Worm (Caenorhabditis elegans) whole organism, L1 larva: ENCODE data around the gene Y62E10A.19.

Source experiments
- C04F5.9 ChIP-seq: sonication (generic microtip); optimal IDR thresholded peaks from 2 replicates; lab custom pipeline; 2016; ENCODE audit warnings: missing genetic modification characterization, missing compliant biosample characterization
- C34B4.2 ChIP-seq: sonication (generic microtip); optimal IDR thresholded peaks from 2 replicates; lab custom pipeline; 2017; ENCODE audit warnings: mild to moderate bottlenecking, missing genetic modification characterization, missing compliant biosample characterization
- blmp-1 ChIP-seq: fragments of 150-350 bp; optimal IDR thresholded peaks from 2 replicates; lab custom pipeline; 2014; ENCODE audit warnings: missing biosample characterization, missing genetic modification characterization
- ceh-8 ChIP-seq: fragments of 200-800 bp; sonication (Bioruptor generic); optimal IDR thresholded peaks from 2 replicates; lab custom pipeline; 2018; ENCODE audit warnings: mild to moderate bottlenecking, missing genetic modification characterization, moderate library complexity, missing compliant biosample characterization
- ceh-82 ChIP-seq, 3 experiments: fragments of 150-350 bp in 1 of 3; sonication (generic microtip) in 2 of 3; optimal IDR thresholded peaks; 2 replicates each; lab custom pipeline; 2014 to 2017; ENCODE audit warnings: missing biosample characterization in 3 of 3, missing genetic modification characterization in 3 of 3
- dpl-1 ChIP-seq, 3 experiments: fragments of 150-350 bp in 2 of 3; sonication (generic microtip) in 1 of 3; optimal IDR thresholded peaks; 2 replicates each; lab custom pipeline; 2014 to 2017; ENCODE audit warnings: missing biosample characterization in 3 of 3, missing genetic modification characterization in 3 of 3, missing genetic modification reagents in 3 of 3
- dsc-1 ChIP-seq: sonication (generic microtip); optimal IDR thresholded peaks from 2 replicates; lab custom pipeline; 2016; ENCODE audit warnings: mild to moderate bottlenecking, missing genetic modification characterization, missing compliant biosample characterization
- efl-1 ChIP-seq, 4 experiments: fragments of 150-350 bp; optimal IDR thresholded peaks in 3 of 4; peaks in 1 of 4; 1 replicate in 1 of 4; 2 replicates in 3 of 4; lab custom pipeline; 2014; ENCODE audit warnings: missing biosample characterization in 2 of 4, missing genetic modification characterization in 2 of 4, missing genetic modification reagents in 2 of 4
- egl-27 ChIP-seq, 2 experiments: fragments of 150-350 bp in 1 of 2; sonication (generic microtip); optimal IDR thresholded peaks; 3 replicates each; lab custom pipeline; 2017 to 2018; ENCODE audit warnings: missing biosample characterization in 2 of 2, missing genetic modification characterization in 2 of 2, missing genetic modification reagents in 2 of 2
- ets-5 ChIP-seq: fragments of 200-800 bp; sonication (Bioruptor generic); IDR thresholded peaks from 2 replicates; pipeline ENCODE4 v1.3.6; 2022; ENCODE audit warnings: missing genetic modification characterization, missing compliant biosample characterization
- fkh-8 ChIP-seq: sonication (generic microtip); optimal IDR thresholded peaks from 2 replicates; lab custom pipeline; 2016; ENCODE audit warnings: mild to moderate bottlenecking, missing genetic modification characterization, missing compliant biosample characterization
- fos-1 ChIP-seq: fragments of 150-350 bp; optimal IDR thresholded peaks from 2 replicates; lab custom pipeline; 2014; ENCODE audit warnings: missing biosample characterization, missing genetic modification characterization
- irx-1 ChIP-seq: sonication (generic microtip); optimal IDR thresholded peaks from 2 replicates; lab custom pipeline; 2016; ENCODE audit warnings: missing genetic modification characterization, missing compliant biosample characterization
- lin-13 ChIP-seq: fragments of 150-350 bp; optimal IDR thresholded peaks from 2 replicates; lab custom pipeline; 2014; ENCODE audit warnings: missing biosample characterization, missing genetic modification reagents, missing genetic modification characterization
- lin-35 ChIP-seq, 2 experiments: fragments of 150-350 bp; optimal IDR thresholded peaks; 2 replicates each; lab custom pipeline; 2014; ENCODE audit warnings: missing biosample characterization in 2 of 2, missing genetic modification characterization in 2 of 2, missing genetic modification reagents in 2 of 2
- lir-3 ChIP-seq: sonication (generic microtip); optimal IDR thresholded peaks from 2 replicates; lab custom pipeline; 2016; ENCODE audit warnings: mild to moderate bottlenecking, missing genetic modification characterization, moderate library complexity, missing compliant biosample characterization; ENCODE audit not compliant: poor library complexity
- lsy-2 ChIP-seq, 2 experiments: fragments of 150-350 bp; optimal IDR thresholded peaks; 2 replicates each; lab custom pipeline; 2014; ENCODE audit warnings: missing biosample characterization in 2 of 2, missing genetic modification characterization in 2 of 2
- mef-2 ChIP-seq: fragments of 150-350 bp; optimal IDR thresholded peaks from 2 replicates; lab custom pipeline; 2014; ENCODE audit warnings: missing biosample characterization, missing genetic modification characterization
- mep-1 ChIP-seq: fragments of 150-350 bp; optimal IDR thresholded peaks from 2 replicates; lab custom pipeline; 2014; ENCODE audit warnings: missing biosample characterization, missing genetic modification characterization
- nhr-19 ChIP-seq: fragments of 200-800 bp; sonication (Bioruptor generic); conservative IDR thresholded peaks from 2 replicates; pipeline ENCODE4 v1.3.6; 2022; ENCODE audit warnings: missing genetic modification characterization, missing compliant biosample characterization
- nhr-20 ChIP-seq: sonication (generic microtip); optimal IDR thresholded peaks from 2 replicates; lab custom pipeline; 2016; ENCODE audit warnings: mild to moderate bottlenecking, missing genetic modification characterization, missing compliant biosample characterization
- nhr-28 ChIP-seq: fragments of 150-350 bp; optimal IDR thresholded peaks from 2 replicates; lab custom pipeline; 2014; ENCODE audit warnings: missing biosample characterization, missing genetic modification characterization
- nhr-47 ChIP-seq: sonication (generic microtip); optimal IDR thresholded peaks from 2 replicates; lab custom pipeline; 2016; ENCODE audit warnings: mild to moderate bottlenecking, missing genetic modification characterization, moderate library complexity, missing compliant biosample characterization
- nhr-71 ChIP-seq: sonication (generic microtip); optimal IDR thresholded peaks from 2 replicates; lab custom pipeline; 2016; ENCODE audit warnings: mild to moderate bottlenecking, missing genetic modification characterization, moderate library complexity, missing compliant biosample characterization
- nhr-76 ChIP-seq: sonication (generic microtip); optimal IDR thresholded peaks from 2 replicates; lab custom pipeline; 2017; ENCODE audit warnings: missing biosample characterization, missing genetic modification characterization
- nhr-85 ChIP-seq: sonication (generic microtip); peaks from one replicate; lab custom pipeline; 2016; ENCODE audit warnings: missing genetic modification characterization, inconsistent platforms, missing compliant biosample characterization
- pqm-1 ChIP-seq: sonication (generic microtip); optimal IDR thresholded peaks from 3 replicates; lab custom pipeline; 2017; ENCODE audit warnings: missing biosample characterization, missing genetic modification characterization
- rnt-1 ChIP-seq: sonication (generic microtip); optimal IDR thresholded peaks from 2 replicates; lab custom pipeline; 2016; ENCODE audit warnings: mild to moderate bottlenecking, missing genetic modification characterization, moderate library complexity, missing compliant biosample characterization
- snu-23 ChIP-seq: sonication (generic microtip); optimal IDR thresholded peaks from 2 replicates; lab custom pipeline; 2016; ENCODE audit warnings: missing genetic modification characterization, missing compliant biosample characterization
- sox-4 ChIP-seq: sonication (generic microtip); optimal IDR thresholded peaks from 2 replicates; lab custom pipeline; 2016; ENCODE audit warnings: missing genetic modification characterization, missing compliant biosample characterization
- swsn-7 ChIP-seq: sonication (generic microtip); optimal IDR thresholded peaks from 2 replicates; lab custom pipeline; 2016; ENCODE audit warnings: missing genetic modification characterization, missing compliant biosample characterization
- tbx-2 ChIP-seq: sonication (generic microtip); optimal IDR thresholded peaks from 2 replicates; lab custom pipeline; 2016; ENCODE audit warnings: missing genetic modification characterization, missing compliant biosample characterization
- tlp-1 ChIP-seq: fragments of 150-350 bp; optimal IDR thresholded peaks from 2 replicates; lab custom pipeline; 2014; ENCODE audit warnings: missing biosample characterization, missing genetic modification characterization
- unc-30 ChIP-seq: sonication (generic microtip); optimal IDR thresholded peaks from 2 replicates; lab custom pipeline; 2017; ENCODE audit warnings: missing biosample characterization, missing genetic modification characterization
- unc-98 ChIP-seq: fragments of 200-800 bp; sonication (Bioruptor generic); IDR thresholded peaks from 2 replicates; pipeline ENCODE4 v1.3.6; 2022; ENCODE audit warnings: missing genetic modification characterization, missing compliant biosample characterization
- xbp-1 ChIP-seq: sonication (generic microtip); optimal IDR thresholded peaks from 2 replicates; lab custom pipeline; 2016; ENCODE audit warnings: missing genetic modification characterization, missing compliant biosample characterization

The Y62E10A.19 gene

DNA sequence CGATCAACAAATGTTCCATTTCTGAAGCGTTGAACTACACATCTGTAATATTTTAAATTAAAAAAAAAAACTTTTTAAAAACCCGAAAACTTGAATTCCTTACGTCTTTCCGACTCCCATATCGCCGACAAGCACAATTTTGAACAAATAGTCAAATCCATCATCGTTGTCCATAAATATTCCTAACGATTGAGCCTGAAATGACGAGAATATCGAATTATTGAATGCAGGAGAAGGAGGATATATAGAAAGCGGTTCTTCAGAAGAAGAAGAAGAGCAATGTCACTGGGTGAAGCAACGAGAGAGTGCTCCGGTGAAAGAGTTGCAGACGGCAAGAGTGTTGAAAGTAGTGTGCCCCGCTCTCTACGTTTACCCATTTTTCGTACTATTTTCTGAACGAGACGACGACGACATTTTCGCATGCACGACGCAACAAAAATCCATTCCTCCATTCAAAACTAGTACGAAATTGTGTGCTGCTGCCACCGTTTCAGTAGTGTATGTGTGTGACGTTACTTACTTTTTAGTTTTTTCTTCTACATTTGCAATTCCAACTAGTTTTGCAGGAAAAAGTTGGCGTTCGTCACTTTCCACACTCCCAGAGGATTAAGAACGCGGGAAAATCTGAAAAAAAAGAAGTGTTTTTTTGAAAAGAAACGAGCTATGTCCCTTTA lies 24.2 kb downstream of the Y62E10A.19 start, which contains the start of gene rab-19:
Gene rab-19, minus strand, starts transcription at position 624 of the 674 bp plus-strand sequence.
- TF ChIP-seq swsn-7 (tag; lab: Kevin White, UChicago) (peak; percentile 18), ceh-8 (GFP tag; lab: Kevin White, UChicago) (no peak), ceh-82 (tag; optimal IDR thresholded peaks at IDR 0.05; lab: Kevin White, UChicago) (peak in 2 of 3 experiments; percentile 22 to 43), lin-35 (GFP tag; optimal IDR thresholded peaks at IDR 0.05; lab: Kevin White, UChicago) (peak in 1 of 2 experiments; percentile 30), nhr-71 (tag; lab: Kevin White, UChicago) (peak; percentile 27), irx-1 (no peak), xbp-1 (tag; lab: Kevin White, UChicago) (peak; percentile 14), nhr-47 (tag; lab: Kevin White, UChicago) (peak; percentile 17), efl-1 (optimal IDR thresholded peaks at IDR 0.05; lab: Kevin White, UChicago) (peak; percentile 19 to 28), efl-1 (GFP tag; optimal IDR thresholded peaks at IDR 0.05 in 1 of 2; lab: Kevin White, UChicago) (peak in 1 of 2 experiments; percentile 9), snu-23 (GFP tag; lab: Kevin White, UChicago) (peak; percentile 42), nhr-19 (GFP tag; lab: Robert Waterston, UW) (no peak), lir-3 (tag; lab: Kevin White, UChicago) (no peak), mep-1 (tag; lab: Kevin White, UChicago) (no peak), nhr-28 (no peak), lsy-2 (tag; optimal IDR thresholded peaks at IDR 0.05; lab: Kevin White, UChicago) (peak; percentile 1 to 23), fkh-8 (peak; percentile 26), C34B4.2 (no peak)

DNA sequence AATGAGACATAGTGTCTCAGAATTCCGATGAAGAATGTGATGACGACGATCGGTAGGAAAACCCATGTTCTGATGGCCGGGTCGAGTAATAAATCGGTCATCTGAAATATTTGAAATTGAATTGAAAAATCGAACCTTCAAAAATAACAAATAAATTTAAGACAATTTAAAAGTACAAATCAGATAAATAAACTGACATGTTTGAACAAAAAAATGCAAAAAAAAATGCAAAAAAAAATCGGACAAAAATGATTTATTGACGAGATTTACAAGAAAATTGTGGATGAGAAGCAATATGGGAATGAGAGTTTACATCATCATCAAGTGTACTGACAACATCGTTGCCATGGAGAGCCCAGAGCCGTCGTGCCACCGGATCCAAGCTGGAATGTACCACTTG lies 26.3 kb downstream of the Y62E10A.19 start, which contains the start of gene emc-3:
Gene emc-3, minus strand, starts transcription at position 101 of the 400 bp plus-strand sequence.
- TF ChIP-seq efl-1 (optimal IDR thresholded peaks at IDR 0.05; lab: Kevin White, UChicago), result no peak
- no peak for TF ChIP-seq efl-1 (GFP tag; optimal IDR thresholded peaks at IDR 0.05 in 1 of 2; lab: Kevin White, UChicago)

DNA sequence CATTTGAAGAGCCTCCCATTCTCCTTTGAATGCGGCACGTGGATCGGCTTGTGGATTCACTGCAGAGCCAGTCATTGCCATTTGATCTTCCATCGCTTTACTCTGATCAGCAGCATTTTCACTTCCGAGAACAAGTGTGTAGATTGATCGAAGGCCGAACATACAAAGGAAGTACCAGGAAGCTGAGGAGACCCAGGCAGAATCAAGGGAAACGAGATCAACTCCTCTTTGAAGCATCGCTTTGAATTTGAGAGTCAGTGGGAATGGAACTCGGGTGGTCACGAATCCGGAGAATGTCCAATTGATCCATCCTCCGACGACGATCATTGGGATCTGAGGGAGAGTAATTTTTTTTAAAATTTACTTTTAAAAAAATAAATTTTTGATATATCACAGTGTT lies 27.6 kb downstream of the Y62E10A.19 start:
- no peak for TF ChIP-seq tlp-1 (tag; lab: Kevin White, UChicago)
- TF ChIP-seq dpl-1 (GFP tag; optimal IDR thresholded peaks at IDR 0.05; lab: Kevin White, UChicago), result no peak
- TF ChIP-seq nhr-20, result no peak
- no peak for TF ChIP-seq efl-1 (optimal IDR thresholded peaks at IDR 0.05; lab: Kevin White, UChicago)
- TF ChIP-seq efl-1 (GFP tag; optimal IDR thresholded peaks at IDR 0.05 in 1 of 2; lab: Kevin White, UChicago), result peak in 1 of 2 experiments; percentile 58

DNA sequence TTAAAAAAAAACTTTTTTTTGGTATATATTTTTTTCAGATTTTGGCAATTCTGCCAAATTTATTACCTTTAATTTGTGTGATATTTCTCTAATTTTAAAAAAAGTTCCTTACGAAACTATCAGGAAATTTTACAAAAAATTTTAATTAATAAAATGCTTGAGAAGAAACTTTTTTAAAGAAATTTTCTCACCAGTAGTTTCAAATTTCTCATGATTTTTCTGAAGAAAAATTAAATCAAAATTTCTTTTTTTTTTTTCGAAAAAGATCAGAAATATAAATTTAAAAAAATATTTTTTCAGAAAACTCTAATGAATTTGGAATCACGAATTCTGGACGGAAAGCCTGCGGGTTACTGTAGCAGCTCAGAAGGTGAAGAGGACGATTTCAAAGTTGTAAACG lies 30.4 kb downstream of the Y62E10A.19 start, which contains the start of gene mau-8:
Gene mau-8, plus strand, starts transcription at position 301 of the 400 bp plus-strand sequence.
- TF ChIP-seq unc-98 (GFP tag; lab: Robert Waterston, UW) (no peak), C04F5.9 (no peak), C34B4.2 (no peak), nhr-71 (tag; lab: Kevin White, UChicago) (no peak), sox-4 (tag; lab: Kevin White, UChicago) (no peak), nhr-20 (no peak), tbx-2 (tag; lab: Kevin White, UChicago) (no peak)

DNA sequence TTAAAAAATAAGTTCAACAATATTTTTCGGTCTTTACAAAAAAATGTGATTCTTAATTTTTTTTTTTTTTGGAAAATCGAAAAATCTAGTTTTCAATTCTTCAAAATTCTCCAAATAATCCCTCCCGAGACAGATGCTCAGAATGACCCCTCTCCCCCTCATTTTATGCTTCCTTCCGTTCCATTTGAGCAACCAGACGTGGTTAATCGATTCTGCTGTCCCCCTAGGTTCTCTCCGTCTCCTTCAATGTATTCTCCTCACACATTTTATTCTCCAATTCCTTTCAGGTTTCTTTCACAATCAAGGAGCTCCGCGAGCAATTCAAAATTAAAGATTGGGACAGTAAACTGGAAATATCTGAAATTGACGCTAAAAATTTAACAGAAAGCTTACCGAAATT lies 33.2 kb downstream of the Y62E10A.19 start:
- TF ChIP-seq dsc-1 (no peak), blmp-1 (tag; lab: Kevin White, UChicago) (no peak), efl-1 (optimal IDR thresholded peaks at IDR 0.05; lab: Kevin White, UChicago) (no peak), efl-1 (GFP tag; optimal IDR thresholded peaks at IDR 0.05 in 1 of 2; lab: Kevin White, UChicago) (no peak), unc-30 (no peak)
- TF ChIP-seq, all 84 proteins: peak for 0

DNA sequence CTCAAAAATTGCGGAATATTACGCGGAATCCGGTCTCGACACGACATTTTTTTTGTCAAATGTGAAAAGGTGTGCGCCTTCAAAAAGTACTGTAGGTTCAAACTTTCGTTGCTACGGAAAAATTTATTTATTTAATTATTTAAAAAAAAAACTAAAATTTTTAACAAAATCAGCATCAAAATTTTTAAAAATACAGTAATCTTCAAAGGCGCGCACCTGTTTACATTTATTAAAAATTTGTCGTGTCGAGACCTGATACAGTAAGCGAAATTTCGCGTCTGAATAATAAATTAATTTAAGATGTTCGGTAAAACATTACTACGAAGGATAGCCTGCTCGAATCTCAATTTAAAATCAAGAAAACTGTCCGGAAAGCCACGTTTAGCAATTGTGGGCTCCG lies 36.4 kb downstream of the Y62E10A.19 start, which contains the start of gene Y62E10A.6:
Gene Y62E10A.6, plus strand, starts transcription at position 301 of the 400 bp plus-strand sequence.
- TF ChIP-seq nhr-19 (GFP tag; lab: Robert Waterston, UW) (no peak), nhr-47 (tag; lab: Kevin White, UChicago) (no peak), nhr-76 (no peak), rnt-1 (tag; lab: Kevin White, UChicago) (no peak), mef-2 (tag; lab: Kevin White, UChicago) (no peak), xbp-1 (tag; lab: Kevin White, UChicago) (no peak), fos-1 (no peak), pqm-1 (tag; lab: Kevin White, UChicago) (no peak), lin-13 (no peak), ets-5 (GFP tag; lab: Robert Waterston, UW) (no peak), nhr-85 (no peak), egl-27 (tag; optimal IDR thresholded peaks at IDR 0.05; lab: Kevin White, UChicago) (no peak)
